Fruit fly (Drosophila melanogaster) whole organism, embryonic: Measurements from ENCODE around the gene mRpS25.

ENCODE experiments used
- Antp ChIP-seq: fragments of 200-800 bp; sonication (Bioruptor generic); optimal IDR thresholded peaks from 3 replicates; lab custom pipeline; 2016; ENCODE audit warnings: missing biosample characterization, missing genetic modification characterization
- CG10209 ChIP-seq: fragments of 200-800 bp; sonication (Bioruptor generic); optimal IDR thresholded peaks from 3 replicates; lab custom pipeline; 2017; ENCODE audit warnings: missing biosample characterization, mild to moderate bottlenecking, missing genetic modification characterization, missing genetic modification reagents
- CG11504 ChIP-seq: fragments of 200-800 bp; sonication (Bioruptor generic); optimal IDR thresholded peaks from 3 replicates; lab custom pipeline; 2019; ENCODE audit warnings: missing biosample characterization, mild to moderate bottlenecking, missing genetic modification characterization, moderate library complexity
- CG12071 ChIP-seq: fragments of 200-800 bp; sonication (Bioruptor generic); optimal IDR thresholded peaks from 3 replicates; lab custom pipeline; 2018; ENCODE audit warnings: missing biosample characterization, mild to moderate bottlenecking, missing genetic modification characterization
- CG12769 ChIP-seq: fragments of 200-800 bp; sonication (Bioruptor generic); optimal IDR thresholded peaks from 2 replicates; lab custom pipeline; 2019; ENCODE audit warnings: missing biosample characterization, mild to moderate bottlenecking, missing genetic modification characterization, moderate library complexity
- CG13624 ChIP-seq: fragments of 200-800 bp; sonication (Bioruptor generic); optimal IDR thresholded peaks from 2 replicates; lab custom pipeline; 2016; ENCODE audit warnings: missing biosample characterization, missing genetic modification characterization
- CG13894 ChIP-seq: fragments of 200-800 bp; sonication (Bioruptor generic); optimal IDR thresholded peaks from 3 replicates; lab custom pipeline; 2018; ENCODE audit warnings: missing biosample characterization, mild to moderate bottlenecking, missing genetic modification characterization, moderate library complexity
- CG15514 ChIP-seq: fragments of 200-800 bp; sonication (Bioruptor generic); optimal IDR thresholded peaks from 3 replicates; lab custom pipeline; 2017; ENCODE audit warnings: missing biosample characterization, missing genetic modification characterization, mild to moderate bottlenecking, moderate library complexity, missing genetic modification reagents
- CG15696 ChIP-seq: fragments of 200-800 bp; sonication (Bioruptor generic); optimal IDR thresholded peaks from 2 replicates; lab custom pipeline; 2019; ENCODE audit warnings: missing biosample characterization, mild to moderate bottlenecking, missing genetic modification characterization, moderate library complexity
- CG1832 ChIP-seq: fragments of 200-800 bp; sonication (Bioruptor generic); optimal IDR thresholded peaks from 2 replicates; lab custom pipeline; 2017; ENCODE audit warnings: missing biosample characterization, mild to moderate bottlenecking, missing genetic modification characterization, inconsistent platforms
- CG31388 ChIP-seq: fragments of 200-800 bp; sonication (Bioruptor generic); optimal IDR thresholded peaks from 2 replicates; lab custom pipeline; 2016; ENCODE audit warnings: missing biosample characterization, missing genetic modification characterization
- CG4360 ChIP-seq: fragments of 200-800 bp; sonication (Bioruptor generic); IDR thresholded peaks from 2 replicates; pipeline ENCODE4 v1.3.6; 2022; ENCODE audit warnings: missing biosample characterization, missing genetic modification characterization
- CG4617 ChIP-seq: fragments of 200-800 bp; sonication (Bioruptor generic); optimal IDR thresholded peaks from 3 replicates; lab custom pipeline; 2016; ENCODE audit warnings: missing biosample characterization, missing genetic modification characterization, borderline replicate concordance
- CG6689 ChIP-seq: fragments of 200-800 bp; sonication (Bioruptor generic); IDR thresholded peaks from 2 replicates; pipeline ENCODE4 v1.3.6; 2022; ENCODE audit warnings: missing biosample characterization, missing genetic modification characterization
- CG6765 ChIP-seq: fragments of 200-800 bp; sonication (Bioruptor generic); optimal IDR thresholded peaks from 3 replicates; lab custom pipeline; 2017; ENCODE audit warnings: missing biosample characterization, mild to moderate bottlenecking, missing genetic modification characterization
- CG8290 ChIP-seq, 3 experiments: fragments of 200-800 bp; sonication (Bioruptor generic); optimal IDR thresholded peaks; 2 replicates each; lab custom pipeline; 2016 to 2019; ENCODE audit warnings: missing biosample characterization in 3 of 3, missing genetic modification characterization in 3 of 3, mild to moderate bottlenecking in 2 of 3, moderate library complexity in 1 of 3
- CG9797 ChIP-seq: fragments of 200-800 bp; sonication (Bioruptor generic); optimal IDR thresholded peaks from 3 replicates; lab custom pipeline; 2018; ENCODE audit warnings: missing biosample characterization, mild to moderate bottlenecking, missing genetic modification characterization
- CG9932 ChIP-seq: fragments of 200-800 bp; sonication (Bioruptor generic); IDR thresholded peaks from 2 replicates; pipeline ENCODE4 v1.3.6; 2022; ENCODE audit warnings: missing biosample characterization, missing genetic modification characterization
- CHES-1-like ChIP-seq: fragments of 200-800 bp; sonication (Bioruptor generic); optimal IDR thresholded peaks from 2 replicates; lab custom pipeline; 2016; ENCODE audit warnings: missing biosample characterization, missing genetic modification characterization
- CTCF ChIP-seq: fragments of 200-800 bp; sonication (Bioruptor generic); optimal IDR thresholded peaks from 2 replicates; lab custom pipeline; 2017; ENCODE audit warnings: missing biosample characterization, mild to moderate bottlenecking, missing genetic modification characterization, moderate library complexity
- CoRest ChIP-seq: fragments of 200-800 bp; sonication (Bioruptor generic); optimal IDR thresholded peaks from 3 replicates; lab custom pipeline; 2018; ENCODE audit warnings: missing biosample characterization, mild to moderate bottlenecking, missing genetic modification characterization, moderate library complexity
- Deaf1 ChIP-seq: fragments of 200-800 bp; optimal IDR thresholded peaks from 3 replicates; lab custom pipeline; 2019; ENCODE audit warnings: missing biosample characterization, mild to moderate bottlenecking, missing genetic modification characterization, moderate library complexity
- Dip2 ChIP-seq: fragments of 200-800 bp; sonication (Bioruptor generic); IDR thresholded peaks from 2 replicates; pipeline ENCODE4 v1.3.6; 2022; ENCODE audit warnings: missing biosample characterization, missing genetic modification characterization
- Doc3 ChIP-seq: fragments of 200-800 bp; sonication (Bioruptor generic); IDR thresholded peaks from 3 replicates; pipeline ENCODE4 v1.3.6; 2022; ENCODE audit warnings: missing biosample characterization, missing genetic modification characterization; ENCODE audit not compliant: partially characterized antibody
- Dp ChIP-seq: fragments of 200-800 bp; sonication (Bioruptor generic); optimal IDR thresholded peaks from 2 replicates; lab custom pipeline; 2018; ENCODE audit warnings: missing biosample characterization, mild to moderate bottlenecking, missing genetic modification characterization, moderate library complexity
- Drgx ChIP-seq: fragments of 200-800 bp; sonication (Bioruptor generic); IDR thresholded peaks from 2 replicates; pipeline ENCODE4 v1.3.6; 2022; ENCODE audit warnings: missing biosample characterization, missing genetic modification characterization
- Nf-YA ChIP-seq: fragments of 200-800 bp; sonication (Bioruptor generic); IDR thresholded peaks from 2 replicates; pipeline ENCODE4 v1.3.6; 2022; ENCODE audit warnings: missing biosample characterization, missing genetic modification characterization
- Nf-YB ChIP-seq: fragments of 200-800 bp; sonication (Bioruptor generic); optimal IDR thresholded peaks from 3 replicates; lab custom pipeline; 2019; ENCODE audit warnings: missing biosample characterization, mild to moderate bottlenecking, missing genetic modification characterization, moderate library complexity
- Opbp ChIP-seq: fragments of 200-800 bp; sonication (Bioruptor generic); IDR thresholded peaks from 3 replicates; pipeline ENCODE4 v1.3.6; 2022; ENCODE audit warnings: missing biosample characterization, missing genetic modification characterization; ENCODE audit not compliant: partially characterized antibody
- Scr ChIP-seq: fragments of 200-800 bp; sonication (Bioruptor generic); IDR thresholded peaks from 2 replicates; pipeline ENCODE4 v1.3.6; 2022; ENCODE audit warnings: missing biosample characterization, missing genetic modification characterization; ENCODE audit not compliant: partially characterized antibody
- Sry-δ ChIP-seq: fragments of 200-800 bp; sonication (Bioruptor generic); optimal IDR thresholded peaks from 2 replicates; lab custom pipeline; 2016; ENCODE audit warnings: missing biosample characterization, missing genetic modification characterization
- Xbp1 ChIP-seq: fragments of 200-800 bp; sonication (Bioruptor generic); optimal IDR thresholded peaks from 3 replicates; lab custom pipeline; 2016; ENCODE audit warnings: missing biosample characterization, mild to moderate bottlenecking, missing genetic modification characterization
- ac ChIP-seq: fragments of 200-800 bp; sonication (Bioruptor generic); optimal IDR thresholded peaks from 3 replicates; lab custom pipeline; 2017; ENCODE audit warnings: missing biosample characterization, mild to moderate bottlenecking, missing genetic modification characterization
- cad ChIP-seq: fragments of >200 bp; optimal IDR thresholded peaks from 2 replicates; lab custom pipeline; 2017; ENCODE audit warnings: missing biosample characterization, missing genetic modification characterization
- croc ChIP-seq: fragments of 200-800 bp; sonication (Bioruptor generic); conservative IDR thresholded peaks from 3 replicates; pipeline ENCODE4 v1.3.6; 2022; ENCODE audit warnings: missing biosample characterization, missing genetic modification characterization
- crp ChIP-seq, 2 experiments: fragments of 200-800 bp; sonication (Bioruptor generic); optimal IDR thresholded peaks; 2 replicates in 1 of 2; 3 replicates in 1 of 2; lab custom pipeline; 2017; ENCODE audit warnings: missing biosample characterization in 2 of 2, missing genetic modification characterization in 2 of 2, mild to moderate bottlenecking in 1 of 2, moderate library complexity in 1 of 2
- danr ChIP-seq: fragments of 200-800 bp; sonication (Bioruptor generic); IDR thresholded peaks from 2 replicates; pipeline ENCODE4 v1.3.6; 2022; ENCODE audit warnings: missing biosample characterization, missing genetic modification characterization
- eyg ChIP-seq: fragments of 200-800 bp; sonication (Bioruptor generic); optimal IDR thresholded peaks from 3 replicates; lab custom pipeline; 2016; ENCODE audit warnings: missing biosample characterization, missing genetic modification characterization
- gem ChIP-seq: fragments of 200-800 bp; sonication (Bioruptor generic); optimal IDR thresholded peaks from 2 replicates; lab custom pipeline; 2019; ENCODE audit warnings: missing biosample characterization, mild to moderate bottlenecking, missing genetic modification characterization, moderate library complexity
- gro ChIP-seq: fragments of 200-800 bp; sonication (Bioruptor generic); optimal IDR thresholded peaks from 2 replicates; lab custom pipeline; 2016; ENCODE audit warnings: missing biosample characterization, missing genetic modification characterization
- hbn ChIP-seq: fragments of 200-800 bp; sonication (Bioruptor generic); IDR thresholded peaks from 2 replicates; pipeline ENCODE4 v1.3.6; 2022; ENCODE audit warnings: missing biosample characterization, missing genetic modification characterization; ENCODE audit not compliant: partially characterized antibody
- hth ChIP-seq: fragments of >200 bp; optimal IDR thresholded peaks from 2 replicates; lab custom pipeline; 2017; ENCODE audit warnings: inconsistent platforms
- org-1 ChIP-seq: fragments of 200-800 bp; sonication (Bioruptor generic); optimal IDR thresholded peaks from 2 replicates; lab custom pipeline; 2017; ENCODE audit warnings: missing biosample characterization, missing genetic modification characterization
- pum ChIP-seq: fragments of 200-800 bp; sonication (Bioruptor generic); optimal IDR thresholded peaks from 2 replicates; lab custom pipeline; 2016; ENCODE audit warnings: missing biosample characterization, missing genetic modification characterization
- pzg ChIP-seq: fragments of 200-800 bp; sonication (Bioruptor generic); optimal IDR thresholded peaks from 3 replicates; lab custom pipeline; 2018; ENCODE audit warnings: missing biosample characterization, mild to moderate bottlenecking, missing genetic modification characterization, moderate library complexity
- sens ChIP-seq: fragments of 200-800 bp; sonication (Bioruptor generic); peaks from one replicate; lab custom pipeline; 2016; ENCODE audit warnings: missing biosample characterization, missing genetic modification characterization
- stwl ChIP-seq: fragments of 200-800 bp; sonication (Bioruptor generic); optimal IDR thresholded peaks from 3 replicates; lab custom pipeline; 2018; ENCODE audit warnings: missing biosample characterization, mild to moderate bottlenecking, missing genetic modification characterization, moderate library complexity

Gene mRpS25

DNA sequence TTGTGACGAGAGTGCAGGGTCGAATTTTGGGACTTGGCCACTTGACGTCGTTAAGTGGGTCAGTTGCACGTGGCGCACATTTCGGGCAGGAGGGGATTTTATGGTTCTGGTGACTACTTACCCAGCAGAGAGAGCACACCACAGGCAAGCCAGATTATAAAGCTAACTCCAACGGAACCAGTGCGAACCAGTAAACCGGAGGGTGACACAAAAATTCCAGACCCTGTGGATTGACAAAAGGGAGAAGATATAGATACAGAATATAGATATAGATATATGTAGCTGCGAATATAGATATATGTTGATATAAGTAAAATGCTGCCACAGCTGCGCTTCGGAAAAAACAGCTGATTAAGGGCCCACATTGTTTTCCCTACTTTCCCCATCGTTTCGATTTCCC lies 5.7 kb upstream of the mRpS25 start:
- TF ChIP-seq CG4360 (GFP tag; lab: Robert Waterston, UW) (no peak), CG6689 (GFP tag; lab: Robert Waterston, UW) (no peak), crp (GFP tag; optimal IDR thresholded peaks at IDR 0.05; lab: Kevin White, UChicago) (peak in 1 of 2 experiments; percentile 31), Drgx (GFP tag; lab: Robert Waterston, UW) (0 out of 2 replicates have a peak, but pooled peaks have one; percentile 1), CG13894 (peak; percentile 89), gro (GFP tag; lab: Kevin White, UChicago) (no peak), org-1 (GFP tag; lab: Kevin White, UChicago) (no peak), CG31388 (GFP tag; lab: Kevin White, UChicago) (no peak), Scr (GFP tag; lab: Robert Waterston, UW) (no peak), CG12769 (peak; percentile 29), eyg (GFP tag; lab: Kevin White, UChicago) (no peak), croc (GFP tag; lab: Robert Waterston, UW) (no peak), CG13624 (GFP tag; lab: Kevin White, UChicago) (no peak), Sry-δ (GFP tag; lab: Kevin White, UChicago) (no peak), pum (no peak), pzg (no peak), CG1832 (no peak), CG15514 (GFP tag; lab: Kevin White, UChicago) (peak; percentile 96), CHES-1-like (GFP tag; lab: Kevin White, UChicago) (no peak), CG9797 (no peak), Opbp (GFP tag; lab: Robert Waterston, UW) (no peak), CG4617 (GFP tag; lab: Kevin White, UChicago) (no peak), cad (GFP tag; lab: Kevin White, UChicago) (no peak), ac (GFP tag; lab: Kevin White, UChicago) (no peak), sens (GFP tag; lab: Kevin White, UChicago) (peak; percentile 55), danr (no peak)

dm6 chrX:14585263-14585662 lies 2.5 kb upstream of the mRpS25 start:
- TF ChIP-seq Doc3 (GFP tag; lab: Robert Waterston, UW) (no peak), Xbp1 (GFP tag; lab: Kevin White, UChicago) (no peak), CG12071 (GFP tag; lab: Kevin White, UChicago) (no peak), hbn (GFP tag; lab: Robert Waterston, UW) (no peak), CTCF (GFP tag; lab: Kevin White, UChicago) (peak; percentile 86), gem (tag; lab: Kevin White, UChicago) (no peak), CG8290 (GFP tag; optimal IDR thresholded peaks at IDR 0.05; lab: Kevin White, UChicago) (peak; percentile 54), CG8290 (tag; optimal IDR thresholded peaks at IDR 0.05; lab: Kevin White, UChicago) (no peak), CG15696 (tag; lab: Kevin White, UChicago) (no peak), CG6765 (no peak), hth (no peak), Deaf1 (peak; percentile 48), Nf-YA (no peak), Antp (GFP tag; lab: Kevin White, UChicago) (no peak), Dp (GFP tag; lab: Kevin White, UChicago) (no peak), CG10209 (no peak), Dip2 (GFP tag; lab: Robert Waterston, UW) (peak; percentile 30; the same call in 1 of the 2 replicates), CoRest (tag; lab: Kevin White, UChicago) (no peak), stwl (tag; lab: Kevin White, UChicago) (peak; percentile 3), CG9932 (no peak), CG11504 (tag; lab: Kevin White, UChicago) (no peak), Nf-YB (GFP tag; lab: Kevin White, UChicago) (no peak)
